Worm (Caenorhabditis elegans) whole organism, early embryonic: ENCODE results near the gene F49F1.17.

Experiments used
- B0310.2 ChIP-seq: sonication (generic microtip); optimal IDR thresholded peaks from 2 replicates; lab custom pipeline; 2016; ENCODE audit warnings: mild to moderate bottlenecking, missing genetic modification characterization, missing compliant biosample characterization
- F13C5.2 ChIP-seq: sonication (generic microtip); optimal IDR thresholded peaks from 2 replicates; lab custom pipeline; 2017; ENCODE audit warnings: mild to moderate bottlenecking, missing genetic modification characterization, inconsistent platforms, missing compliant biosample characterization
- aly-1 ChIP-seq: sonication (generic microtip); optimal IDR thresholded peaks from 2 replicates; lab custom pipeline; 2016; ENCODE audit warnings: missing genetic modification characterization, missing compliant biosample characterization
- ama-1 ChIP-seq: fragments of 150-350 bp; optimal IDR thresholded peaks from 2 replicates; lab custom pipeline; 2014
- ceh-13 ChIP-seq: fragments of 200-800 bp; sonication (Bioruptor generic); optimal IDR thresholded peaks from 2 replicates; lab custom pipeline; 2018; ENCODE audit warnings: mild to moderate bottlenecking, missing genetic modification characterization, missing compliant biosample characterization
- ceh-36 ChIP-seq: sonication (generic microtip); optimal IDR thresholded peaks from 2 replicates; lab custom pipeline; 2016; ENCODE audit warnings: missing genetic modification characterization, inconsistent platforms, missing compliant biosample characterization
- ets-7 ChIP-seq: sonication (generic microtip); optimal IDR thresholded peaks from 2 replicates; lab custom pipeline; 2016; ENCODE audit warnings: missing genotype, missing genetic modification characterization, missing compliant biosample characterization
- flt-1 ChIP-seq: fragments of 200-800 bp; sonication (Bioruptor generic); IDR thresholded peaks from 2 replicates; pipeline ENCODE4 v1.3.6; 2022; ENCODE audit warnings: missing genetic modification characterization, missing compliant biosample characterization
- hmbx-1 ChIP-seq: sonication (generic microtip); optimal IDR thresholded peaks from 2 replicates; lab custom pipeline; 2016; ENCODE audit warnings: mild to moderate bottlenecking, missing genetic modification characterization, missing compliant biosample characterization
- hmg-4 ChIP-seq: fragments of 200-800 bp; sonication (Bioruptor generic); optimal IDR thresholded peaks from 2 replicates; lab custom pipeline; 2018; ENCODE audit warnings: mild to moderate bottlenecking, missing genetic modification characterization, missing compliant biosample characterization
- hnd-1 ChIP-seq: sonication (generic microtip); optimal IDR thresholded peaks from 2 replicates; lab custom pipeline; 2016; ENCODE audit warnings: missing genetic modification characterization, missing compliant biosample characterization
- pes-1 ChIP-seq: fragments of 200-800 bp; sonication (Bioruptor generic); IDR thresholded peaks from 2 replicates; pipeline ENCODE4 v1.3.6; 2022; ENCODE audit warnings: missing genetic modification reagents, missing genetic modification characterization, missing compliant biosample characterization
- scrt-1 ChIP-seq: fragments of 200-800 bp; sonication (Bioruptor generic); IDR thresholded peaks from 2 replicates; pipeline ENCODE4 v1.3.6; 2022; ENCODE audit warnings: missing genetic modification characterization, missing compliant biosample characterization
- sea-1 ChIP-seq: fragments of 200-800 bp; sonication (Bioruptor generic); conservative IDR thresholded peaks from 2 replicates; pipeline ENCODE4 v1.3.6; 2022; ENCODE audit warnings: missing genetic modification characterization, missing compliant biosample characterization
- tbx-11 ChIP-seq: fragments of 200-800 bp; sonication (Bioruptor generic); IDR thresholded peaks from 2 replicates; pipeline ENCODE4 v1.3.6; 2022; ENCODE audit warnings: missing genetic modification characterization, missing compliant biosample characterization
- tbx-37 ChIP-seq: fragments of 200-800 bp; sonication (Bioruptor generic); conservative IDR thresholded peaks from 2 replicates; pipeline ENCODE4 v1.3.6; 2022; ENCODE audit warnings: missing genetic modification reagents, missing genetic modification characterization, missing compliant biosample characterization
- tra-4 ChIP-seq: sonication (generic microtip); optimal IDR thresholded peaks from 2 replicates; lab custom pipeline; 2017; ENCODE audit warnings: missing genetic modification characterization, missing compliant biosample characterization

Gene F49F1.17

ce11 chrIV:4135744-4136143 lies at the start of gene F49F1.17:
Gene F49F1.17, minus strand, starts transcription at chrIV:4135844.
- TF ChIP-seq flt-1 (GFP tag; lab: Robert Waterston, UW) (no peak), F13C5.2 (tag; lab: Kevin White, UChicago) (no peak), ceh-36 (tag; lab: Kevin White, UChicago) (no peak)

ce11 chrIV:4178424-4178823 lies 42.8 kb upstream of the F49F1.17 start, which contains the start of gene tsen-34:
Gene tsen-34, plus strand, starts transcription at chrIV:4178457.
- no peak for TF ChIP-seq B0310.2 (tag; lab: Kevin White, UChicago)
- peak; percentile 4 for TF ChIP-seq ama-1 (lab: Kevin White, UChicago)

ce11 chrIV:4177560-4177959 lies 41.9 kb upstream of the F49F1.17 start:
- TF ChIP-seq hmbx-1 (tag; lab: Kevin White, UChicago): no peak
- TF ChIP-seq hnd-1 (tag; lab: Kevin White, UChicago): no peak

ce11 chrIV:4176659-4177058 lies 41.0 kb upstream of the F49F1.17 start:
- TF ChIP-seq hmbx-1 (tag; lab: Kevin White, UChicago) (no peak), hnd-1 (tag; lab: Kevin White, UChicago) (no peak), tra-4 (no peak), hmg-4 (GFP tag; lab: Kevin White, UChicago) (no peak), tbx-11 (GFP tag; lab: Robert Waterston, UW) (no peak), pes-1 (GFP tag; lab: Robert Waterston, UW) (no peak), F13C5.2 (tag; lab: Kevin White, UChicago) (no peak), B0310.2 (tag; lab: Kevin White, UChicago) (no peak), ama-1 (lab: Kevin White, UChicago) (no peak), ceh-36 (tag; lab: Kevin White, UChicago) (no peak), aly-1 (tag; lab: Kevin White, UChicago) (no peak), flt-1 (GFP tag; lab: Robert Waterston, UW) (no peak), tbx-37 (GFP tag; lab: Robert Waterston, UW) (no peak)

ce11 chrIV:4176088-4176487 lies 40.4 kb upstream of the F49F1.17 start, which contains the start of gene dnj-15:
Gene dnj-15, plus strand, starts transcription at chrIV:4176388.
- TF ChIP-seq tbx-11 (GFP tag; lab: Robert Waterston, UW) (no peak), tbx-37 (GFP tag; lab: Robert Waterston, UW) (no peak)

ce11 chrIV:4173789-4174188 lies 38.1 kb upstream of the F49F1.17 start, which contains the start of gene rnp-3:
Gene rnp-3, plus strand, starts transcription at chrIV:4174089.
- TF ChIP-seq F13C5.2 (tag; lab: Kevin White, UChicago): no peak
- TF ChIP-seq ceh-13 (GFP tag; lab: Kevin White, UChicago): no peak
- TF ChIP-seq ama-1 (lab: Kevin White, UChicago): no peak
- no peak for TF ChIP-seq tbx-11 (GFP tag; lab: Robert Waterston, UW)
- TF ChIP-seq hmg-4 (GFP tag; lab: Kevin White, UChicago): no peak
- no peak for TF ChIP-seq scrt-1
- TF ChIP-seq flt-1 (GFP tag; lab: Robert Waterston, UW): no peak

ce11 chrIV:4172242-4172641 lies 36.6 kb upstream of the F49F1.17 start:
- no peak for TF ChIP-seq tbx-37 (GFP tag; lab: Robert Waterston, UW)
- no peak for TF ChIP-seq tra-4
- no peak for TF ChIP-seq pes-1 (GFP tag; lab: Robert Waterston, UW)
- TF ChIP-seq scrt-1: no peak
- no peak for TF ChIP-seq aly-1 (tag; lab: Kevin White, UChicago)
- TF ChIP-seq B0310.2 (tag; lab: Kevin White, UChicago): no peak
- TF ChIP-seq ceh-13 (GFP tag; lab: Kevin White, UChicago): no peak
- no peak for TF ChIP-seq tbx-11 (GFP tag; lab: Robert Waterston, UW)
- TF ChIP-seq ama-1 (lab: Kevin White, UChicago): no peak
- TF ChIP-seq F13C5.2 (tag; lab: Kevin White, UChicago): no peak
- TF ChIP-seq hmbx-1 (tag; lab: Kevin White, UChicago): no peak
- TF ChIP-seq sea-1 (GFP tag; lab: Robert Waterston, UW): no peak
- no peak for TF ChIP-seq ceh-36 (tag; lab: Kevin White, UChicago)
- TF ChIP-seq ets-7 (tag; lab: Kevin White, UChicago): no peak

ce11 chrIV:4171531-4172163 lies 36.0 kb upstream of the F49F1.17 start, which contains the start of the genes K08D10.13 and rnp-2:
Gene K08D10.13, minus strand, starts transcription at chrIV:4171581.
Gene rnp-2, plus strand, starts transcription at chrIV:4172076.
- TF ChIP-seq tra-4 (no peak), tbx-37 (GFP tag; lab: Robert Waterston, UW) (0 out of 2 replicates have a peak, but pooled peaks have one; percentile 27), ceh-13 (GFP tag; lab: Kevin White, UChicago) (no peak), ama-1 (lab: Kevin White, UChicago) (no peak), pes-1 (GFP tag; lab: Robert Waterston, UW) (no peak)

ce11 chrIV:4167296-4167695 lies 31.7 kb upstream of the F49F1.17 start:
- TF ChIP-seq hnd-1 (tag; lab: Kevin White, UChicago) (no peak), ceh-13 (GFP tag; lab: Kevin White, UChicago) (no peak), tbx-37 (GFP tag; lab: Robert Waterston, UW) (no peak), hmbx-1 (tag; lab: Kevin White, UChicago) (no peak)
